Fruit fly (Drosophila melanogaster) whole organism, embryonic: ENCODE data around the gene fig.
A peak's percentile ranks its signal among the peaks of the same experiment; 100 is the strongest.

ENCODE experiments used
- Bgb ChIP-seq: fragments of 200-800 bp; sonication (Bioruptor generic); IDR thresholded peaks from 2 replicates; pipeline ENCODE4 v1.3.6; 2022; ENCODE audit warnings: missing biosample characterization, missing genetic modification characterization; ENCODE audit not compliant: partially characterized antibody
- CG12071 ChIP-seq: fragments of 200-800 bp; sonication (Bioruptor generic); optimal IDR thresholded peaks from 3 replicates; lab custom pipeline; 2018; ENCODE audit warnings: missing biosample characterization, mild to moderate bottlenecking, missing genetic modification characterization
- CG12104 ChIP-seq: fragments of 200-800 bp; sonication (Bioruptor generic); optimal IDR thresholded peaks from 3 replicates; lab custom pipeline; 2016; ENCODE audit warnings: missing biosample characterization, missing genetic modification characterization
- CG1233 ChIP-seq: fragments of 200-800 bp; sonication (Bioruptor generic); optimal IDR thresholded peaks from 4 replicates; lab custom pipeline; 2018; ENCODE audit warnings: missing biosample characterization, mild to moderate bottlenecking, missing genetic modification characterization
- CG12942 ChIP-seq: fragments of 200-800 bp; sonication (Bioruptor generic); optimal IDR thresholded peaks from 3 replicates; lab custom pipeline; 2016; ENCODE audit warnings: missing biosample characterization, missing genetic modification characterization
- CG13296 ChIP-seq: fragments of 200-800 bp; sonication (Bioruptor generic); optimal IDR thresholded peaks from 3 replicates; lab custom pipeline; 2018; ENCODE audit warnings: missing biosample characterization, mild to moderate bottlenecking, missing genetic modification characterization
- CG13424 ChIP-seq: fragments of 200-800 bp; sonication (Bioruptor generic); optimal IDR thresholded peaks from 2 replicates; lab custom pipeline; 2019; ENCODE audit warnings: missing biosample characterization, mild to moderate bottlenecking, missing genetic modification characterization, moderate library complexity
- CG17328 ChIP-seq: fragments of 200-800 bp; sonication (Bioruptor generic); IDR thresholded peaks from 2 replicates; pipeline ENCODE4 v1.3.6; 2022; ENCODE audit warnings: missing biosample characterization, missing genetic modification characterization
- CG17802 ChIP-seq: fragments of 200-800 bp; sonication (Bioruptor generic); optimal IDR thresholded peaks from 2 replicates; lab custom pipeline; 2018; ENCODE audit warnings: missing biosample characterization, mild to moderate bottlenecking, missing genetic modification characterization, moderate library complexity
- CG2678 ChIP-seq: fragments of 200-800 bp; sonication (Bioruptor generic); optimal IDR thresholded peaks from 3 replicates; lab custom pipeline; 2019; ENCODE audit warnings: missing biosample characterization, mild to moderate bottlenecking, missing genetic modification characterization, moderate library complexity
- CG2875 ChIP-seq: fragments of 200-800 bp; sonication (Bioruptor generic); optimal IDR thresholded peaks from 2 replicates; lab custom pipeline; 2017; ENCODE audit warnings: missing biosample characterization, mild to moderate bottlenecking, missing genetic modification characterization, missing genetic modification reagents
- CG3065 ChIP-seq: fragments of 200-800 bp; sonication (Bioruptor generic); optimal IDR thresholded peaks from 2 replicates; lab custom pipeline; 2016; ENCODE audit warnings: missing biosample characterization, missing genetic modification characterization
- CG3281 ChIP-seq: fragments of 200-800 bp; sonication (Bioruptor generic); optimal IDR thresholded peaks from 3 replicates; lab custom pipeline; 2017; ENCODE audit warnings: missing biosample characterization, mild to moderate bottlenecking, missing genetic modification characterization
- CG5245 ChIP-seq: fragments of 200-800 bp; sonication (Bioruptor generic); optimal IDR thresholded peaks from 3 replicates; lab custom pipeline; 2016; ENCODE audit warnings: missing biosample characterization, missing genetic modification characterization
- CG5953 ChIP-seq: fragments of 200-800 bp; sonication (Bioruptor generic); IDR thresholded peaks from 2 replicates; pipeline ENCODE4 v1.3.6; 2022; ENCODE audit warnings: missing biosample characterization, missing genetic modification characterization
- CG6813 ChIP-seq: fragments of 200-800 bp; sonication (Bioruptor generic); optimal IDR thresholded peaks from 2 replicates; lab custom pipeline; 2017; ENCODE audit warnings: missing biosample characterization, missing genetic modification characterization, mild to moderate bottlenecking, moderate library complexity, missing genetic modification reagents
- CG6854 ChIP-seq: fragments of 200-800 bp; sonication (Bioruptor generic); optimal IDR thresholded peaks from 3 replicates; lab custom pipeline; 2017; ENCODE audit warnings: missing biosample characterization, mild to moderate bottlenecking, missing genetic modification characterization
- CG7987 ChIP-seq: fragments of 200-800 bp; sonication (Bioruptor generic); optimal IDR thresholded peaks from 2 replicates; lab custom pipeline; 2018; ENCODE audit warnings: missing biosample characterization, mild to moderate bottlenecking, missing genetic modification characterization, moderate library complexity
- CG8290 ChIP-seq, 3 experiments: fragments of 200-800 bp; sonication (Bioruptor generic); optimal IDR thresholded peaks; 2 replicates each; lab custom pipeline; 2016 to 2019; ENCODE audit warnings: missing biosample characterization in 3 of 3, missing genetic modification characterization in 3 of 3, mild to moderate bottlenecking in 2 of 3, moderate library complexity in 1 of 3
- CrebB ChIP-seq: fragments of 200-800 bp; sonication (Bioruptor generic); optimal IDR thresholded peaks from 3 replicates; lab custom pipeline; 2018; ENCODE audit warnings: missing biosample characterization, mild to moderate bottlenecking, missing genetic modification characterization
- Dbx ChIP-seq: fragments of 200-800 bp; sonication (Bioruptor generic); IDR thresholded peaks from 3 replicates; pipeline ENCODE4 v1.3.6; 2022; ENCODE audit warnings: missing biosample characterization, missing genetic modification characterization
- Fer1 ChIP-seq: fragments of 200-800 bp; sonication (Bioruptor generic); optimal IDR thresholded peaks from 2 replicates; lab custom pipeline; 2017; ENCODE audit warnings: missing biosample characterization, mild to moderate bottlenecking, missing genetic modification characterization
- Fer3 ChIP-seq: fragments of 200-800 bp; sonication (Bioruptor generic); optimal IDR thresholded peaks from 2 replicates; lab custom pipeline; 2018; ENCODE audit warnings: missing biosample characterization, mild to moderate bottlenecking, missing genetic modification characterization, moderate library complexity
- GATAe ChIP-seq: fragments of 200-800 bp; sonication (Bioruptor generic); conservative IDR thresholded peaks from 2 replicates; pipeline ENCODE4 v1.3.6; 2022; ENCODE audit warnings: missing biosample characterization, missing genetic modification characterization
- HHEX ChIP-seq: fragments of 200-800 bp; sonication (Bioruptor generic); optimal IDR thresholded peaks from 3 replicates; lab custom pipeline; 2017; ENCODE audit warnings: missing biosample characterization, mild to moderate bottlenecking, missing genetic modification characterization, missing genetic modification reagents
- Hmr ChIP-seq: fragments of 200-800 bp; sonication (Bioruptor generic); optimal IDR thresholded peaks from 3 replicates; lab custom pipeline; 2017; ENCODE audit warnings: mild to moderate bottlenecking, missing biosample characterization, missing genetic modification reagents, missing genetic modification characterization
- MTF-1 ChIP-seq: fragments of 200-800 bp; sonication (Bioruptor generic); optimal IDR thresholded peaks from 2 replicates; lab custom pipeline; 2018; ENCODE audit warnings: missing biosample characterization, mild to moderate bottlenecking, missing genetic modification characterization, borderline replicate concordance
- Mrtf ChIP-seq: fragments of 200-800 bp; sonication (Bioruptor generic); IDR thresholded peaks from 3 replicates; pipeline ENCODE4 v1.3.6; 2022; ENCODE audit warnings: missing biosample characterization, missing genetic modification characterization
- Sox102F ChIP-seq: fragments of 200-800 bp; sonication (Bioruptor generic); optimal IDR thresholded peaks from 2 replicates; lab custom pipeline; 2018; ENCODE audit warnings: missing biosample characterization, mild to moderate bottlenecking, missing genetic modification characterization, moderate library complexity
- Trl ChIP-seq, 3 experiments: fragments of >200 bp in 2 of 3; fragments of 200-800 bp in 1 of 3; sonication (Bioruptor generic) in 1 of 3; optimal IDR thresholded peaks; 2 replicates in 1 of 3; 3 replicates in 2 of 3; lab custom pipeline; 2016 to 2017; ENCODE audit warnings: missing biosample characterization in 1 of 3, missing genetic modification characterization in 1 of 3
- Vsx1 ChIP-seq: fragments of 200-800 bp; sonication (Bioruptor generic); optimal IDR thresholded peaks from 2 replicates; lab custom pipeline; 2017; ENCODE audit warnings: missing biosample characterization, mild to moderate bottlenecking, missing genetic modification characterization, missing genetic modification reagents
- amos ChIP-seq: fragments of 200-800 bp; sonication (Bioruptor generic); IDR thresholded peaks from 2 replicates; pipeline ENCODE4 v1.3.6; 2022; ENCODE audit warnings: missing biosample characterization, missing genetic modification characterization; ENCODE audit not compliant: partially characterized antibody
- bcd ChIP-seq: fragments of 200-800 bp; sonication (Bioruptor generic); optimal IDR thresholded peaks from 2 replicates; lab custom pipeline; 2017; ENCODE audit warnings: missing biosample characterization, mild to moderate bottlenecking, missing genetic modification characterization
- bsh ChIP-seq, 2 experiments: fragments of 200-800 bp; sonication (Bioruptor generic); optimal IDR thresholded peaks; 2 replicates each; lab custom pipeline; 2017 to 2018; ENCODE audit warnings: mild to moderate bottlenecking in 2 of 2, missing biosample characterization in 2 of 2, missing genetic modification characterization in 2 of 2, moderate library complexity in 1 of 2
- ci ChIP-seq: fragments of 200-800 bp; sonication (Bioruptor generic); IDR thresholded peaks from 3 replicates; pipeline ENCODE4 v1.3.6; 2022; ENCODE audit warnings: missing biosample characterization, missing genetic modification characterization
- grau ChIP-seq: fragments of 200-800 bp; optimal IDR thresholded peaks from 3 replicates; lab custom pipeline; 2019; ENCODE audit warnings: missing biosample characterization, mild to moderate bottlenecking, missing genetic modification characterization, moderate library complexity
- lab ChIP-seq: fragments of 200-800 bp; sonication (Bioruptor generic); optimal IDR thresholded peaks from 3 replicates; lab custom pipeline; 2017; ENCODE audit warnings: missing biosample characterization, missing genetic modification characterization, mild to moderate bottlenecking, moderate library complexity, missing genetic modification reagents
- nau ChIP-seq: fragments of 200-800 bp; sonication (Bioruptor generic); optimal IDR thresholded peaks from 3 replicates; lab custom pipeline; 2017; ENCODE audit warnings: missing biosample characterization, mild to moderate bottlenecking, missing genetic modification characterization, missing genetic modification reagents
- pan ChIP-seq, 4 experiments: fragments of >200 bp in 3 of 4; fragments of 200-800 bp in 1 of 4; sonication (Bioruptor generic) in 1 of 4; optimal IDR thresholded peaks in 3 of 4; IDR thresholded peaks in 1 of 4; 2 replicates each; pipeline versions ENCODE4 v1.3.6 to Lab custom; 2017 to 2022; ENCODE audit warnings: missing biosample characterization in 2 of 4, missing genetic modification characterization in 2 of 4, mixed read lengths in 1 of 4
- pho ChIP-seq: fragments of 200-800 bp; sonication (Bioruptor generic); optimal IDR thresholded peaks from 2 replicates; lab custom pipeline; 2016; ENCODE audit warnings: missing biosample characterization, missing genetic modification characterization
- ranshi ChIP-seq: fragments of 200-800 bp; sonication (Bioruptor generic); IDR thresholded peaks from 2 replicates; pipeline ENCODE4 v1.3.6; 2022; ENCODE audit warnings: missing biosample characterization, missing genetic modification characterization
- repo ChIP-seq: fragments of 200-800 bp; sonication (Bioruptor generic); optimal IDR thresholded peaks from 2 replicates; lab custom pipeline; 2016; ENCODE audit warnings: missing biosample characterization, missing genetic modification characterization
- schlank ChIP-seq: fragments of 200-800 bp; sonication (Bioruptor generic); optimal IDR thresholded peaks from 2 replicates; lab custom pipeline; 2018; ENCODE audit warnings: missing biosample characterization, mild to moderate bottlenecking, missing genetic modification characterization
- seq ChIP-seq: fragments of 200-800 bp; sonication (Bioruptor generic); IDR thresholded peaks from 2 replicates; pipeline ENCODE4 v1.3.6; 2022; ENCODE audit warnings: missing biosample characterization, missing genetic modification characterization
- sim ChIP-seq: fragments of 200-800 bp; sonication (Bioruptor generic); IDR thresholded peaks from 2 replicates; pipeline ENCODE4 v1.3.6; 2022; ENCODE audit warnings: missing biosample characterization, missing genetic modification characterization
- slp2 ChIP-seq: fragments of 200-800 bp; sonication (Bioruptor generic); optimal IDR thresholded peaks from 2 replicates; lab custom pipeline; 2016; ENCODE audit warnings: missing biosample characterization, missing genetic modification characterization
- so ChIP-seq: fragments of 200-800 bp; sonication (Bioruptor generic); IDR thresholded peaks from 3 replicates; pipeline ENCODE4 v1.3.6; 2022; ENCODE audit warnings: missing biosample characterization, missing genetic modification characterization

fig gene

DNA sequence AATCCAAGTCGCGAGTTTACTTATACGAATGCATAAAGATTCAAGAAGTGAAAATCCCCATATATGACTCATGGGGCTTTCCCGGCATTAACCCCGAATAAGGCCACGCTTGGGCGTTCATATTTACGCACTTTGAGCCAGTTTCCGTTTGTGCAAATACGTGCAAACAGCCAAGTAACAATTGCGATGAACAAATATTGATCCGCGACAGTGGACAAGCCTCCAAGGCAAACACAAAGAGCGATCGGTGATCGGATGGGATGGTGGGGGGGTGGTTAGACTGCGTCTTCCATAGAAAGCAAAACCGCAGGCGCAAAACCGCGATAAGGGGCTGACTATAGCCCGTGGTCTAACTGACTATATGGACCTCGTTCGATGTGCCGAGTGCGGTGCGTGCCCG lies 23.0 kb downstream of the fig start (continued):
- TF ChIP-seq schlank (tag; lab: Kevin White, UChicago) (peak; percentile 51), CG3065 (GFP tag; lab: Kevin White, UChicago) (no peak), Trl (optimal IDR thresholded peaks at IDR 0.05; lab: Kevin White, UChicago) (no peak), Trl (GFP tag; optimal IDR thresholded peaks at IDR 0.05; lab: Kevin White, UChicago) (peak; percentile 12), ranshi (GFP tag; lab: Robert Waterston, UW) (0 out of 2 replicates have a peak, but pooled peaks have one; percentile 38), CG2875 (GFP tag; lab: Kevin White, UChicago) (peak; percentile 47), Bgb (0 out of 2 replicates have a peak, but pooled peaks have one; percentile 13), Fer1 (GFP tag; lab: Kevin White, UChicago) (peak; percentile 7), CG12942 (GFP tag; lab: Kevin White, UChicago) (peak; percentile 14), CrebB (tag; lab: Kevin White, UChicago) (no peak), CG17328 (GFP tag; lab: Robert Waterston, UW) (0 out of 2 replicates have a peak, but pooled peaks have one; percentile 32), CG6854 (GFP tag; lab: Kevin White, UChicago) (no peak), bsh (GFP tag; optimal IDR thresholded peaks at IDR 0.05; lab: Kevin White, UChicago) (peak in 1 of 2 experiments; percentile 6), Hmr (GFP tag; lab: Kevin White, UChicago) (peak; percentile 7), CG1233 (GFP tag; lab: Kevin White, UChicago) (peak; percentile 31), GATAe (GFP tag; lab: Robert Waterston, UW) (no peak), seq (GFP tag; lab: Robert Waterston, UW) (0 out of 2 replicates have a peak, but pooled peaks have one; percentile 15), Dbx (GFP tag; lab: Robert Waterston, UW) (0 out of 3 replicates have a peak, but pooled peaks have one; percentile 40), CG12071 (GFP tag; lab: Kevin White, UChicago) (peak; percentile 71), lab (peak; percentile 53), grau (tag; lab: Kevin White, UChicago) (no peak), CG6813 (GFP tag; lab: Kevin White, UChicago) (peak; percentile 19), Sox102F (GFP tag; lab: Kevin White, UChicago) (peak; percentile 37), CG12104 (GFP tag; lab: Kevin White, UChicago) (no peak), CG5245 (GFP tag; lab: Kevin White, UChicago) (no peak), MTF-1 (GFP tag; lab: Kevin White, UChicago) (peak; percentile 32), amos (GFP tag; lab: Robert Waterston, UW) (no peak), Fer3 (tag; lab: Kevin White, UChicago) (peak; percentile 17), nau (GFP tag; lab: Kevin White, UChicago) (peak; percentile 49), so (GFP tag; lab: Robert Waterston, UW) (0 out of 3 replicates have a peak, but pooled peaks have one; percentile 16), Mrtf (GFP tag; lab: Robert Waterston, UW) (peak; percentile 52; the same call in 2 of the 3 replicates), ci (peak; percentile 69; the same call in 2 of the 3 replicates), pan (optimal IDR thresholded peaks at IDR 0.05; lab: Kevin White, UChicago) (no peak), pan (GFP tag; optimal IDR thresholded peaks at IDR 0.05 in 1 of 2, IDR thresholded peaks at IDR 0.05 in 1 of 2) (peak in 1 of 2 experiments; percentile 38), CG13424 (tag; lab: Kevin White, UChicago) (peak; percentile 15), bcd (GFP tag; lab: Kevin White, UChicago) (peak; percentile 23), CG2678 (tag; lab: Kevin White, UChicago) (peak; percentile 31), Vsx1 (GFP tag; lab: Kevin White, UChicago) (peak; percentile 22), pho (no peak), CG5953 (GFP tag; lab: Robert Waterston, UW) (peak; percentile 60; the same call in 1 of the 2 replicates), CG13296 (GFP tag; lab: Kevin White, UChicago) (peak; percentile 5), HHEX (GFP tag; lab: Kevin White, UChicago) (peak; percentile 22), CG7987 (GFP tag; lab: Kevin White, UChicago) (peak; percentile 30), CG3281 (peak; percentile 14), slp2 (GFP tag; lab: Kevin White, UChicago) (no peak), CG17802 (tag; lab: Kevin White, UChicago) (peak; percentile 0), CG8290 (GFP tag; optimal IDR thresholded peaks at IDR 0.05; lab: Kevin White, UChicago) (no peak), CG8290 (tag; optimal IDR thresholded peaks at IDR 0.05; lab: Kevin White, UChicago) (peak in 1 of 2 experiments; percentile 72), repo (GFP tag; lab: Kevin White, UChicago) (peak; percentile 28), sim (no peak)
